Worm (Caenorhabditis elegans) whole organism, late embryonic: ENCODE data around the gene epg-4.
A peak's percentile ranks its signal among the peaks of the same experiment; 100 is the strongest.

Experiments
- C08G9.2 ChIP-seq: sonication (generic microtip); optimal IDR thresholded peaks from 2 replicates; lab custom pipeline; 2016; ENCODE audit warnings: mild to moderate bottlenecking, missing genetic modification characterization, moderate library complexity, missing compliant biosample characterization
- C38D4.7 ChIP-seq: fragments of 200-800 bp; sonication (Bioruptor generic); optimal IDR thresholded peaks from 2 replicates; lab custom pipeline; 2018; ENCODE audit warnings: mild to moderate bottlenecking, missing genetic modification characterization, moderate library complexity, missing compliant biosample characterization
- F13H6.1 ChIP-seq: sonication (generic microtip); optimal IDR thresholded peaks from 2 replicates; lab custom pipeline; 2016; ENCODE audit warnings: missing genetic modification characterization, missing compliant biosample characterization
- ama-1 ChIP-seq: fragments of 150-350 bp; optimal IDR thresholded peaks from 2 replicates; lab custom pipeline; 2014
- ceh-18 ChIP-seq: sonication (generic microtip); optimal IDR thresholded peaks from 2 replicates; lab custom pipeline; 2016; ENCODE audit warnings: missing genetic modification characterization, missing compliant biosample characterization
- ceh-19 ChIP-seq: fragments of 200-800 bp; sonication (Bioruptor generic); optimal IDR thresholded peaks from 2 replicates; lab custom pipeline; 2018; ENCODE audit warnings: mild to moderate bottlenecking, missing genetic modification characterization, missing compliant biosample characterization
- ceh-2 ChIP-seq: sonication (generic microtip); optimal IDR thresholded peaks from 2 replicates; lab custom pipeline; 2016; ENCODE audit warnings: missing genotype, missing genetic modification characterization, missing compliant biosample characterization
- ceh-24 ChIP-seq: sonication (generic microtip); optimal IDR thresholded peaks from 2 replicates; lab custom pipeline; 2016; ENCODE audit warnings: mild to moderate bottlenecking, missing genetic modification characterization, missing compliant biosample characterization
- ceh-30 ChIP-seq: fragments of 150-350 bp; optimal IDR thresholded peaks from 2 replicates; lab custom pipeline; 2014; ENCODE audit warnings: missing biosample characterization, missing genetic modification characterization
- ceh-34 ChIP-seq: sonication (generic microtip); optimal IDR thresholded peaks from 2 replicates; lab custom pipeline; 2016; ENCODE audit warnings: mild to moderate bottlenecking, missing genetic modification characterization, missing compliant biosample characterization
- ceh-45 ChIP-seq: fragments of 200-800 bp; sonication (Bioruptor generic); IDR thresholded peaks from 2 replicates; pipeline ENCODE4 v1.3.6; 2022; ENCODE audit warnings: missing genetic modification reagents, missing genetic modification characterization, missing compliant biosample characterization
- ceh-48 ChIP-seq: sonication (generic microtip); optimal IDR thresholded peaks from 2 replicates; lab custom pipeline; 2016; ENCODE audit warnings: missing genetic modification characterization, inconsistent platforms, missing compliant biosample characterization
- ceh-6 ChIP-seq: fragments of 200-800 bp; sonication (Bioruptor generic); optimal IDR thresholded peaks from 2 replicates; lab custom pipeline; 2018; ENCODE audit warnings: mild to moderate bottlenecking, missing genetic modification characterization, missing compliant biosample characterization
- elt-2 ChIP-seq: sonication (generic microtip); optimal IDR thresholded peaks from 2 replicates; lab custom pipeline; 2016; ENCODE audit warnings: missing genetic modification reagents, missing genetic modification characterization, missing compliant biosample characterization
- ets-4 ChIP-seq: sonication (generic microtip); optimal IDR thresholded peaks from 2 replicates; lab custom pipeline; 2016; ENCODE audit warnings: missing genetic modification characterization, missing compliant biosample characterization
- eyg-1 ChIP-seq: sonication (generic microtip); optimal IDR thresholded peaks from 2 replicates; lab custom pipeline; 2016; ENCODE audit warnings: missing genotype, missing genetic modification characterization, missing compliant biosample characterization
- fkh-10 ChIP-seq: fragments of 150-350 bp; optimal IDR thresholded peaks from 2 replicates; lab custom pipeline; 2014; ENCODE audit warnings: missing biosample characterization, missing genetic modification reagents, missing genetic modification characterization
- fkh-6 ChIP-seq: sonication (generic microtip); optimal IDR thresholded peaks from 2 replicates; lab custom pipeline; 2016; ENCODE audit warnings: missing genetic modification characterization, missing compliant biosample characterization
- gmeb-2 ChIP-seq: sonication (generic microtip); optimal IDR thresholded peaks from 2 replicates; lab custom pipeline; 2016; ENCODE audit warnings: missing genetic modification characterization, inconsistent platforms, missing compliant biosample characterization
- hlh-30 ChIP-seq: sonication (generic microtip); optimal IDR thresholded peaks from 2 replicates; lab custom pipeline; 2017; ENCODE audit warnings: antibody characterized with exemption, missing genetic modification characterization, missing compliant biosample characterization; ENCODE audit not compliant: insufficient read depth
- hlh-8 ChIP-seq: sonication (generic microtip); optimal IDR thresholded peaks from 2 replicates; lab custom pipeline; 2016; ENCODE audit warnings: missing genotype, missing genetic modification characterization, missing compliant biosample characterization
- lim-6 ChIP-seq: sonication (generic microtip); optimal IDR thresholded peaks from 2 replicates; lab custom pipeline; 2016; ENCODE audit warnings: missing genetic modification characterization, missing compliant biosample characterization
- madf-2 ChIP-seq: sonication (generic microtip); optimal IDR thresholded peaks from 2 replicates; lab custom pipeline; 2017; ENCODE audit warnings: missing genetic modification characterization, missing compliant biosample characterization
- mec-3 ChIP-seq: sonication (generic microtip); optimal IDR thresholded peaks from 2 replicates; lab custom pipeline; 2016; ENCODE audit warnings: borderline replicate concordance, missing genetic modification characterization, missing compliant biosample characterization
- pag-3 ChIP-seq: sonication (generic microtip); optimal IDR thresholded peaks from 2 replicates; lab custom pipeline; 2016; ENCODE audit warnings: missing compliant biosample characterization, missing genetic modification characterization, borderline replicate concordance
- pha-2 ChIP-seq: sonication (generic microtip); optimal IDR thresholded peaks from 2 replicates; lab custom pipeline; 2017; ENCODE audit warnings: mild to moderate bottlenecking, missing genetic modification characterization, missing compliant biosample characterization
- pha-4 ChIP-seq: fragments of 150-350 bp; optimal IDR thresholded peaks from 2 replicates; lab custom pipeline; 2018; ENCODE audit warnings: missing biosample characterization, missing genetic modification reagents, missing genetic modification characterization
- pqm-1 ChIP-seq: sonication (generic microtip); optimal IDR thresholded peaks from 2 replicates; lab custom pipeline; 2016; ENCODE audit warnings: missing genetic modification characterization, missing compliant biosample characterization
- pros-1 ChIP-seq: fragments of 150-350 bp; optimal IDR thresholded peaks from 2 replicates; lab custom pipeline; 2014; ENCODE audit warnings: missing biosample characterization, missing genetic modification reagents, missing genetic modification characterization
- rnt-1 ChIP-seq: sonication (generic microtip); optimal IDR thresholded peaks from 2 replicates; lab custom pipeline; 2016; ENCODE audit warnings: missing genetic modification characterization, missing compliant biosample characterization
- sdc-2 ChIP-seq: sonication (generic microtip); optimal IDR thresholded peaks from 2 replicates; lab custom pipeline; 2016; ENCODE audit warnings: missing genotype, missing genetic modification characterization, missing compliant biosample characterization
- sox-4 ChIP-seq: sonication (generic microtip); optimal IDR thresholded peaks from 2 replicates; lab custom pipeline; 2017; ENCODE audit warnings: mild to moderate bottlenecking, missing genetic modification characterization, inconsistent platforms, missing compliant biosample characterization
- syd-9 ChIP-seq: sonication (generic microtip); optimal IDR thresholded peaks from 2 replicates; lab custom pipeline; 2016; ENCODE audit warnings: mild to moderate bottlenecking, missing genetic modification characterization, moderate library complexity, missing compliant biosample characterization
- tbx-2 ChIP-seq: sonication (generic microtip); optimal IDR thresholded peaks from 2 replicates; lab custom pipeline; 2016; ENCODE audit warnings: missing genetic modification characterization, missing compliant biosample characterization
- unc-42 ChIP-seq: sonication (generic microtip); optimal IDR thresholded peaks from 2 replicates; lab custom pipeline; 2016; ENCODE audit warnings: missing genotype, missing genetic modification characterization, missing compliant biosample characterization
- unc-86 ChIP-seq: sonication (generic microtip); optimal IDR thresholded peaks from 2 replicates; lab custom pipeline; 2016; ENCODE audit warnings: missing genetic modification characterization, missing compliant biosample characterization
- ztf-16 ChIP-seq: sonication (generic microtip); optimal IDR thresholded peaks from 2 replicates; lab custom pipeline; 2017; ENCODE audit warnings: missing genetic modification characterization, missing compliant biosample characterization

The epg-4 gene

ce11 chrIII:7162065-7162762 lies 19.8 kb upstream of the epg-4 start, which contains the start of the genes syf-2 and K04G7.1 (continued):
- TF ChIP-seq madf-2 (tag; lab: Kevin White, UChicago) (no peak), ets-4 (no peak), hlh-30 (peak; percentile 70), ceh-34 (tag; lab: Kevin White, UChicago) (peak; percentile 57), ceh-45 (no peak), fkh-6 (tag; lab: Kevin White, UChicago) (no peak), F13H6.1 (tag; lab: Kevin White, UChicago) (no peak), pha-2 (tag; lab: Kevin White, UChicago) (no peak), lim-6 (no peak), pros-1 (tag; lab: Kevin White, UChicago) (peak; percentile 5), syd-9 (no peak), ceh-30 (tag; lab: Kevin White, UChicago) (no peak), C38D4.7 (no peak), elt-2 (tag; lab: Kevin White, UChicago) (peak; percentile 70), pha-4 (tag; lab: Kevin White, UChicago) (no peak), tbx-2 (tag; lab: Kevin White, UChicago) (peak; percentile 72), sdc-2 (no peak), hlh-8 (tag; lab: Kevin White, UChicago) (no peak), gmeb-2 (tag; lab: Kevin White, UChicago) (no peak), C08G9.2 (tag; lab: Kevin White, UChicago) (no peak), ama-1 (lab: Kevin White, UChicago) (no peak), ceh-48 (peak; percentile 8), eyg-1 (tag; lab: Kevin White, UChicago) (no peak), ceh-24 (tag; lab: Kevin White, UChicago) (no peak), ceh-6 (GFP tag; lab: Kevin White, UChicago) (no peak)

ce11 chrIII:7165276-7165675 lies 16.7 kb upstream of the epg-4 start:
- TF ChIP-seq ceh-19 (GFP tag; lab: Kevin White, UChicago) (no peak), ceh-45 (no peak), pqm-1 (no peak), ceh-18 (tag; lab: Kevin White, UChicago) (no peak), pros-1 (tag; lab: Kevin White, UChicago) (no peak), fkh-10 (GFP tag; lab: Kevin White, UChicago) (no peak), unc-86 (tag; lab: Kevin White, UChicago) (no peak), unc-42 (tag; lab: Kevin White, UChicago) (no peak), syd-9 (no peak), ztf-16 (no peak), pha-4 (tag; lab: Kevin White, UChicago) (no peak), ceh-2 (no peak), mec-3 (tag; lab: Kevin White, UChicago) (no peak), pag-3 (tag; lab: Kevin White, UChicago) (no peak), ceh-48 (no peak), rnt-1 (tag; lab: Kevin White, UChicago) (no peak)
- TF ChIP-seq, all 69 proteins: peak for 0

DNA sequence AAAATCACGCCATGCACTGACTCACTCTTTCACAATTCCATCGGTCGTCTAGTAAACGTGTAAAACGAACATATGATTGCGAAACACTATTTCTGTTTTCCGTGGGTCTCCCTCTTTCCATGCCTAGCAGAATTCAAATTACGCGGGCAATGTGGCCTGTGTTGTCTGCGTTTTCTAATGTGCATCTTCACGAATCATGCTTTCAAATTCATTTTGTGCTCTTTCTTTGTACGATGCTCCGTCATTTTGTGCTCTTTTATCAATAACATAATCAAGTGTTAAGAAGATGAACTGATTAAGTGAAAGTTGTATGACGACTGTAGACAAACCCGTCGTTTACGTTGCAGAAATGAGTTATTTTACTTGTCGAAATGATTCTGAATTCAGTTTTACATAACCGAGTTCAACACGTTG lies 16.1 kb upstream of the epg-4 start:
- no peak for TF ChIP-seq sox-4 (tag; lab: Kevin White, UChicago)
- peak; percentile 45 for TF ChIP-seq elt-2 (tag; lab: Kevin White, UChicago)
- TF ChIP-seq, all 69 proteins: peak for 1
